Fruit fly (Drosophila melanogaster): ENCODE measurements around the gene CanA-14F.

The CanA-14F gene

dm6 chrX:16610601-16611058 is 23.7 kb upstream of the CanA-14F start, which contains the start of gene mbt (continued):
- TF ChIP-seq Elba2 (GFP tag; optimal IDR thresholded peaks at IDR 0.05) = peak; percentile 64
- TF ChIP-seq CG32532 (GFP tag; IDR thresholded peaks at IDR 0.05) = peak; percentile 21; the same call in 1 of the 2 replicates
- TF ChIP-seq hbn (GFP tag; IDR thresholded peaks at IDR 0.05; ENCODE audit: partially characterized antibody) = peak; percentile 89
- peak; percentile 51 for TF ChIP-seq HmgZ (tag; optimal IDR thresholded peaks at IDR 0.05)
- TF ChIP-seq CG15479 (GFP tag; optimal IDR thresholded peaks at IDR 0.05) = peak; percentile 50
- TF ChIP-seq CG9727 (GFP tag; optimal IDR thresholded peaks at IDR 0.05) = no peak
- no peak for TF ChIP-seq CG6175 (GFP tag; IDR thresholded peaks at IDR 0.05)
- no peak for TF ChIP-seq CG3847 (GFP tag; IDR thresholded peaks at IDR 0.05)
- no peak for TF ChIP-seq HLH3B (GFP tag; IDR thresholded peaks at IDR 0.05)
- peak; percentile 85 for TF ChIP-seq Sin3A (optimal IDR thresholded peaks at IDR 0.05)
- peak; percentile 74 for TF ChIP-seq Ets97D (GFP tag; optimal IDR thresholded peaks at IDR 0.05)
- no peak for TF ChIP-seq CG6689 (GFP tag; IDR thresholded peaks at IDR 0.05)
- TF ChIP-seq Dll (GFP tag; IDR thresholded peaks at IDR 0.05; ENCODE audit: partially characterized antibody) = peak; percentile 88
- no peak for TF ChIP-seq CG10979 (tag; optimal IDR thresholded peaks at IDR 0.05)
- peak; percentile 85 for TF ChIP-seq CG8478 (optimal IDR thresholded peaks at IDR 0.05)
- TF ChIP-seq grn (GFP tag; optimal IDR thresholded peaks at IDR 0.05) = no peak
- TF ChIP-seq bsh (GFP tag; optimal IDR thresholded peaks at IDR 0.05) = no peak
- no peak for TF ChIP-seq Meics (GFP tag; optimal IDR thresholded peaks at IDR 0.05)
- TF ChIP-seq fd96Cb (tag; optimal IDR thresholded peaks at IDR 0.05) = no peak
- TF ChIP-seq CG2875 (GFP tag; optimal IDR thresholded peaks at IDR 0.05) = no peak
- TF ChIP-seq CG12155 (GFP tag; optimal IDR thresholded peaks at IDR 0.05) = peak; percentile 21
- no peak for TF ChIP-seq CG1024 (GFP tag; IDR thresholded peaks at IDR 0.05)
- no peak for TF ChIP-seq abd-A (tag; optimal IDR thresholded peaks at IDR 0.05)
- TF ChIP-seq Stat92E (GFP tag; optimal IDR thresholded peaks at IDR 0.05) = peak in 1 of 3 experiments; percentile 42
- no peak for TF ChIP-seq caup (GFP tag; optimal IDR thresholded peaks at IDR 0.05; ENCODE audit: severe bottlenecking)
- no peak for TF ChIP-seq ap (GFP tag; IDR thresholded peaks at IDR 0.05)
- no peak for TF ChIP-seq CG3995 (GFP tag; optimal IDR thresholded peaks at IDR 0.05)
- no peak for TF ChIP-seq shn (GFP tag; optimal IDR thresholded peaks at IDR 0.05)
- no peak for TF ChIP-seq CG15011 (GFP tag; optimal IDR thresholded peaks at IDR 0.05)
- peak; percentile 53 for TF ChIP-seq trem (tag; optimal IDR thresholded peaks at IDR 0.05)
- no peak for TF ChIP-seq crol (GFP tag; IDR thresholded peaks at IDR 0.05)
- no peak; the same call in 1 of the 2 replicates for TF ChIP-seq onecut (GFP tag; IDR thresholded peaks at IDR 0.05)
- no peak for TF ChIP-seq hth (optimal IDR thresholded peaks at IDR 0.05)
- TF ChIP-seq exex (tag; optimal IDR thresholded peaks at IDR 0.05) = no peak
- no peak for TF ChIP-seq CG11398 (GFP tag; optimal IDR thresholded peaks at IDR 0.05)
- TF ChIP-seq Ada2b (GFP tag; IDR thresholded peaks at IDR 0.05) = no peak
- TF ChIP-seq NK7.1 (GFP tag; optimal IDR thresholded peaks at IDR 0.05) = no peak
- no peak for TF ChIP-seq odd (GFP tag; optimal IDR thresholded peaks at IDR 0.05)
- no peak for TF ChIP-seq Mrtf (GFP tag; IDR thresholded peaks at IDR 0.05)
- no peak for TF ChIP-seq wdn (GFP tag; IDR thresholded peaks at IDR 0.05)
- TF ChIP-seq twi (tag; optimal IDR thresholded peaks at IDR 0.05) = peak; percentile 4
- peak; percentile 11 for TF ChIP-seq CrebB (tag; optimal IDR thresholded peaks at IDR 0.05)
- TF ChIP-seq lilli (GFP tag; optimal IDR thresholded peaks at IDR 0.05) = peak; percentile 29
- no peak for TF ChIP-seq Gug (GFP tag; IDR thresholded peaks at IDR 0.05)
- no peak for TF ChIP-seq CG11695 (GFP tag; IDR thresholded peaks at IDR 0.05)
- no peak for TF ChIP-seq Six4 (GFP tag; optimal IDR thresholded peaks at IDR 0.05)
- TF ChIP-seq CG17568 (GFP tag; optimal IDR thresholded peaks at IDR 0.05) = no peak
- TF ChIP-seq Dp (GFP tag; optimal IDR thresholded peaks at IDR 0.05) = peak; percentile 82
- TF ChIP-seq CG12942 (GFP tag; optimal IDR thresholded peaks at IDR 0.05) = no peak
- no peak for TF ChIP-seq en (GFP tag; optimal IDR thresholded peaks at IDR 0.05)
- TF ChIP-seq CG7963 (GFP tag; IDR thresholded peaks at IDR 0.05; ENCODE audit: partially characterized antibody) = peak; percentile 86
- no peak for TF ChIP-seq TFAM (GFP tag; optimal IDR thresholded peaks at IDR 0.05)
